Fruit fly (Drosophila melanogaster) whole organism, adult: ENCODE results near the gene ND-B14.5A.

Experiments used
- CG11617 ChIP-seq: fragments of 200-800 bp; sonication (Bioruptor generic); optimal IDR thresholded peaks from 2 replicates; lab custom pipeline; 2017; ENCODE audit warnings: mild to moderate bottlenecking, missing biosample characterization, missing genetic modification reagents, missing genetic modification characterization
- CG12768 ChIP-seq: fragments of 200-800 bp; sonication (Bioruptor generic); optimal IDR thresholded peaks from 2 replicates; lab custom pipeline; 2017; ENCODE audit warnings: missing biosample characterization, missing genetic modification characterization, mild to moderate bottlenecking, moderate library complexity, missing genetic modification reagents
- CG14711 ChIP-seq: fragments of 200-800 bp; sonication (Bioruptor generic); optimal IDR thresholded peaks from 2 replicates; lab custom pipeline; 2018; ENCODE audit warnings: missing biosample characterization, mild to moderate bottlenecking, missing genetic modification characterization, moderate library complexity
- CG1620 ChIP-seq: fragments of 200-800 bp; sonication (Bioruptor generic); optimal IDR thresholded peaks from 2 replicates; lab custom pipeline; 2016; ENCODE audit warnings: missing biosample characterization, missing genetic modification characterization
- CG33017 ChIP-seq: fragments of 200-800 bp; sonication (Bioruptor generic); optimal IDR thresholded peaks from 2 replicates; lab custom pipeline; 2018; ENCODE audit warnings: missing biosample characterization, mild to moderate bottlenecking, missing genetic modification characterization, moderate library complexity
- CG5204 ChIP-seq: fragments of 200-800 bp; sonication (Bioruptor generic); optimal IDR thresholded peaks from 2 replicates; lab custom pipeline; 2016; ENCODE audit warnings: missing biosample characterization, missing genetic modification characterization
- CG7045 ChIP-seq: fragments of 200-800 bp; sonication (Bioruptor generic); optimal IDR thresholded peaks from 2 replicates; lab custom pipeline; 2017; ENCODE audit warnings: missing biosample characterization, mild to moderate bottlenecking, missing genetic modification characterization
- CG7101 ChIP-seq: fragments of 200-800 bp; sonication (Bioruptor generic); optimal IDR thresholded peaks from 2 replicates; lab custom pipeline; 2018; ENCODE audit warnings: missing biosample characterization, mild to moderate bottlenecking, missing genetic modification characterization, moderate library complexity
- Clk ChIP-seq: fragments of 200-800 bp; sonication (Bioruptor generic); optimal IDR thresholded peaks from 2 replicates; lab custom pipeline; 2017; ENCODE audit warnings: missing biosample characterization, missing genetic modification characterization
- Crg-1 ChIP-seq: fragments of 200-800 bp; sonication (Bioruptor generic); optimal IDR thresholded peaks from 2 replicates; lab custom pipeline; 2016; ENCODE audit warnings: missing biosample characterization, missing genetic modification characterization
- Hr96 ChIP-seq: fragments of 200-800 bp; sonication (Bioruptor generic); optimal IDR thresholded peaks from 2 replicates; lab custom pipeline; 2016; ENCODE audit warnings: missing biosample characterization, missing genetic modification characterization
- Mnt ChIP-seq: fragments of 200-800 bp; sonication (Bioruptor generic); optimal IDR thresholded peaks from 2 replicates; lab custom pipeline; 2016; ENCODE audit warnings: missing biosample characterization, mild to moderate bottlenecking, missing genetic modification characterization
- bab1 ChIP-seq: fragments of 200-800 bp; sonication (Bioruptor generic); optimal IDR thresholded peaks from 3 replicates; lab custom pipeline; 2019; ENCODE audit warnings: missing biosample characterization, mild to moderate bottlenecking, missing genetic modification characterization, moderate library complexity
- cic ChIP-seq: fragments of 200-800 bp; sonication (Bioruptor generic); optimal IDR thresholded peaks from 2 replicates; lab custom pipeline; 2017; ENCODE audit warnings: missing biosample characterization, mild to moderate bottlenecking, missing genetic modification characterization, moderate library complexity
- cnc ChIP-seq, 2 experiments: fragments of >200 bp; optimal IDR thresholded peaks; 2 replicates each; lab custom pipeline; 2017
- kay ChIP-seq: fragments of 200-800 bp; sonication (Bioruptor generic); peaks from one replicate; lab custom pipeline; 2016; ENCODE audit warnings: missing biosample characterization, missing genetic modification characterization, borderline replicate concordance
- ovo ChIP-seq: fragments of 200-800 bp; sonication (Bioruptor generic); optimal IDR thresholded peaks from 2 replicates; lab custom pipeline; 2016; ENCODE audit warnings: missing biosample characterization, missing genetic modification characterization
- pad ChIP-seq: fragments of 200-800 bp; sonication (Bioruptor generic); optimal IDR thresholded peaks from 3 replicates; lab custom pipeline; 2017; ENCODE audit warnings: missing biosample characterization, missing genetic modification characterization, mild to moderate bottlenecking, moderate library complexity, missing genetic modification reagents
- tj ChIP-seq: fragments of 200-800 bp; sonication (Bioruptor generic); optimal IDR thresholded peaks from 3 replicates; lab custom pipeline; 2017; ENCODE audit warnings: missing biosample characterization, mild to moderate bottlenecking, missing genetic modification characterization, moderate library complexity
- toe ChIP-seq: fragments of 200-800 bp; sonication (Bioruptor generic); optimal IDR thresholded peaks from 2 replicates; lab custom pipeline; 2016; ENCODE audit warnings: missing biosample characterization, missing genetic modification characterization

ND-B14.5A gene

DNA sequence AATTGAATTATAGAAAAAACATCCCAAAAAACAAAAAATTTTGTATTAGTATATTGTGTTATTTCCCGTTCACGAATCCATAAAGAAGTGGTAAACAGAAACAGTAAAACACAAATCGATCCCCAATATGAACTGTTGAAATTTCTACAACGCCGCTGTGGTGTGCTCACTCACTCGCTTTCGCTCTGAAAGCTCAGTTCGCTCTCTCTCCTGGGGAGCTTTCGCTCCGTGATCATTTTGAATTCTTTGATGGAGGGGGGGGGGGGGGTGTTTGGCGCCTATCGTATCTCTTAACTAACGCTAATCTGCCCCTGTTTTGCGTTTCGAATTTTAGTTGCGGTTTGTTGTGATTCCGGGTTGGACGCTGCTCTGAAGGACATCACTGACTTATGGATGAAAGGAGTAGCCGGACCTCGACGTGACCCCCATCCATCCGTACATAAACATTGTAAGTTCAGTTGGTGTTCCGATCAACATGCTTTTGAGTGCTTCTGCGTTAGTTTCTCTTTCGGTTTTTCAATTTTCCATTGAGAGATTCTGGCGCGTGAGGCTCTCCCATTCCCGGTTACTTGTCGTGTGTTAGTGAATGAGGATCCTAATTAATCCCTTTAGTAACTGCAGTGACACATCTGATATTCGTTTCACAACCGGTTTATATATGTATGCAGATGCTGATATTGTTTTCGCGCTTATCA, 31.0 kb upstream of the ND-B14.5A start, which contains the start of gene D2hgdh:
Gene D2hgdh, plus strand, starts transcription at position 331 of the 695 bp plus-strand sequence.
- no peak for TF ChIP-seq Hr96 (GFP tag; lab: Kevin White, UChicago)
- TF ChIP-seq CG1620 (GFP tag; lab: Kevin White, UChicago): no peak
- no peak for TF ChIP-seq tj
- no peak for TF ChIP-seq Crg-1 (GFP tag; lab: Kevin White, UChicago)
- TF ChIP-seq toe (GFP tag; lab: Kevin White, UChicago): no peak
- TF ChIP-seq CG11617 (GFP tag; lab: Kevin White, UChicago): no peak
- TF ChIP-seq Mnt (GFP tag; lab: Kevin White, UChicago): no peak
- peak; percentile 88 for TF ChIP-seq cic (GFP tag; lab: Kevin White, UChicago)
- TF ChIP-seq bab1: no peak
- peak; percentile 37 for TF ChIP-seq ovo (GFP tag; lab: Kevin White, UChicago)
- TF ChIP-seq CG12768: no peak
- TF ChIP-seq pad (GFP tag; lab: Kevin White, UChicago): peak; percentile 62
- no peak for TF ChIP-seq CG7045 (GFP tag; lab: Kevin White, UChicago)
- TF ChIP-seq Clk (GFP tag; lab: Kevin White, UChicago): no peak
- peak; percentile 65 for TF ChIP-seq CG7101 (tag; lab: Kevin White, UChicago)
- TF ChIP-seq CG5204 (GFP tag; lab: Kevin White, UChicago): no peak
- no peak for TF ChIP-seq kay (GFP tag; lab: Kevin White, UChicago)
- TF ChIP-seq CG14711 (tag; lab: Kevin White, UChicago): peak; percentile 21
- TF ChIP-seq cnc (optimal IDR thresholded peaks at IDR 0.05; lab: Kevin White, UChicago): no peak
- peak; percentile 18 for TF ChIP-seq CG33017 (tag; lab: Kevin White, UChicago)

DNA sequence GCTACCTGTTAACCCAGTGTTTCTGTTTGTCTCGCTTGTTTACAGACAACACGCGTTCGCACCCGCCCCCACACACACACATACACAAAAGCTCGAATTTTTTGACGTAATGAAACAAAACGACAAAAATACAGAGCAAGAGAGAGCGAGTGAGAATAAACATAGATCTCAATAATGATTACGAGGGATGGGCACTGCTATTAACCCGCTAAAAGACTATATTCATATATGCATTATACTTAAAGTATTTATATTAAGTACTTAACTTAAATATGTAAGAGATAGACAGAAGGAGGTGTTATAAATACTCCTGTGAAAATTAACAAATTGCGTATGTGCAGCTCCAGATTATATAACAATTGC, 30.5 kb upstream of the ND-B14.5A start:
- peak; percentile 90 for TF ChIP-seq Mnt (GFP tag; lab: Kevin White, UChicago)
- peak; percentile 22 for TF ChIP-seq tj
- no peak for TF ChIP-seq cnc (optimal IDR thresholded peaks at IDR 0.05; lab: Kevin White, UChicago)
- TF ChIP-seq bab1: no peak
- TF ChIP-seq kay (GFP tag; lab: Kevin White, UChicago): peak; percentile 41
- peak; percentile 63 for TF ChIP-seq CG1620 (GFP tag; lab: Kevin White, UChicago)
- TF ChIP-seq cic (GFP tag; lab: Kevin White, UChicago): peak; percentile 25
- TF ChIP-seq Crg-1 (GFP tag; lab: Kevin White, UChicago): peak; percentile 49
- peak; percentile 10 for TF ChIP-seq toe (GFP tag; lab: Kevin White, UChicago)
- peak; percentile 62 for TF ChIP-seq CG14711 (tag; lab: Kevin White, UChicago)
- TF ChIP-seq CG11617 (GFP tag; lab: Kevin White, UChicago): peak; percentile 63
- TF ChIP-seq Clk (GFP tag; lab: Kevin White, UChicago): no peak
- peak; percentile 15 for TF ChIP-seq CG7045 (GFP tag; lab: Kevin White, UChicago)
- TF ChIP-seq CG7101 (tag; lab: Kevin White, UChicago): peak; percentile 80
- TF ChIP-seq CG33017 (tag; lab: Kevin White, UChicago): peak; percentile 31
- peak; percentile 14 for TF ChIP-seq Hr96 (GFP tag; lab: Kevin White, UChicago)
- no peak for TF ChIP-seq pad (GFP tag; lab: Kevin White, UChicago)
- TF ChIP-seq CG5204 (GFP tag; lab: Kevin White, UChicago): peak; percentile 11
- TF ChIP-seq ovo (GFP tag; lab: Kevin White, UChicago): no peak
- peak; percentile 35 for TF ChIP-seq CG12768

DNA sequence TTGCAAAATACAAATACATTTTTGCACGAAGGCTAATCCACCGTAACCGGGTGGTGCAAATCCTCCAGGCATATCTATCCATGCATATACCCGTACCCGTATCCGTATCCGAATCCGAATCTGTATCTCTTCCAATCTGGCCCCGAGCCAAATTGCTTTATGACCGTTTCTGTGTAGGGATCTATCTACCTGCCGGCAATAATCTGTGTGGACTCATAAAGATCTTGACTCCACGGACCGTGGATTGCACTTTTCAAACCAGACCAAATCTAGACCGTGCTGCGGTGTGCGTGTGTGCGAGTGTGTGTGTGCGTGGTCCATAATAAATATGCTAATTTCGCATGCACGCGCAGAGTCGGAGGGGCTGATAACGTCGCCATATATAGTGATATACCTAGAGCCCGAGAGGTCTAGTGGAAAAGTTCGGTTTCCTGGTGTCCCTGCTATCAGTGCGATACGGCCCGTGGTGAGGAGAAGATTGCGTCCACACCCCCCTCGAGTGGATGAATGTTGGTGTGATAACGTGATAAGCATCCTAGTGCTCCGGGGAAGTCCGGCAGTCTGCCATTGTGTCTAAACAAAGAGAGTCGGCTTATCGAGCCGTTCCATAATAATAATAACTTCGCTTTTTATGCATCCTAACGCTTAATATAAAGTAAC, 29.9 kb upstream of the ND-B14.5A start:
- TF ChIP-seq ovo (GFP tag; lab: Kevin White, UChicago): no peak
- TF ChIP-seq CG14711 (tag; lab: Kevin White, UChicago): no peak
- TF ChIP-seq Mnt (GFP tag; lab: Kevin White, UChicago): peak; percentile 73
- no peak for TF ChIP-seq CG33017 (tag; lab: Kevin White, UChicago)
- TF ChIP-seq bab1: no peak
- TF ChIP-seq Hr96 (GFP tag; lab: Kevin White, UChicago): no peak
- TF ChIP-seq CG7101 (tag; lab: Kevin White, UChicago): no peak
- no peak for TF ChIP-seq cic (GFP tag; lab: Kevin White, UChicago)

DNA sequence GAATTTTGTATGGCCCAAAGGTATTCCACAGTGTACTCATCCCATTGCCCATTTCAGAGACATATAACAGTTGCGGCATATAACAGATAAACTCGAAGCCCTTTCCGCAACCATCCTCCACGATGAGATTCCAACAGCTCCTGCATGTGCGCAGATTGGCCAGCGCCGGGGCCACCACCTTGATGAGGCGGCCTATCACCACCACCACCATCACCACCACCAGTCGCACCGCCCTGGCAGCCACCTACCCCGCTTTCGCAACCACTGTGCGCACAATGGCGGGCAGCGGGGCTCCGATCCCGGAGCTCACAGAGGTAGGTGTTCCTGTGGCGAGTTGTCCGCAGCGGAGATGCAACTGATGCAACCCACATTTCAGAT, 29.4 kb upstream of the ND-B14.5A start:
- TF ChIP-seq CG7101 (tag; lab: Kevin White, UChicago): no peak
- TF ChIP-seq toe (GFP tag; lab: Kevin White, UChicago): no peak

DNA sequence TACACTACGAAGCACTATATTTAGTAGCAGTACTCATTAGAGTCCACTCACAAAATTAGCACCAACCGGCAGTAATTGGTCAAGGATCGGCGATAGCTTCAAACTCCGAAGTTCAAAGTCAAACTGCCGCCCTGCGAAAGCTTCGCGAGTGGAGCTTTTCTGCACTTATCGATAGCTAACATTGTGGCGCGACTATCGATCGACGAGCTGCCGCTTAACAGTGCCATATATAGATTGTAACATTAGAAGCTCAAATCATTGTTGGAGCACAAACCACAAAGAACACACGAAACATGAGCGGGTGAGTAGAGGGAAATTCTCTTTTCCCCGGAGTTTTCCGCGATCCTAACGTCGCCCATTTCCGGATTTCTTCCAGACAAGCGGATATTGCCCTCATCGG, 27.2 kb upstream of the ND-B14.5A start, which contains the start of gene Pgd:
Gene Pgd, plus strand, starts transcription at position 23 of the 400 bp plus-strand sequence.
- TF ChIP-seq cic (GFP tag; lab: Kevin White, UChicago) (peak; percentile 16), kay (GFP tag; lab: Kevin White, UChicago) (peak; percentile 21), CG11617 (GFP tag; lab: Kevin White, UChicago) (no peak), CG5204 (GFP tag; lab: Kevin White, UChicago) (no peak), CG14711 (tag; lab: Kevin White, UChicago) (peak; percentile 49), CG7045 (GFP tag; lab: Kevin White, UChicago) (no peak), CG1620 (GFP tag; lab: Kevin White, UChicago) (no peak), CG12768 (peak; percentile 75), pad (GFP tag; lab: Kevin White, UChicago) (no peak), bab1 (peak; percentile 79), Crg-1 (GFP tag; lab: Kevin White, UChicago) (peak; percentile 4), cnc (optimal IDR thresholded peaks at IDR 0.05; lab: Kevin White, UChicago) (no peak), Hr96 (GFP tag; lab: Kevin White, UChicago) (peak; percentile 19), Mnt (GFP tag; lab: Kevin White, UChicago) (no peak), Clk (GFP tag; lab: Kevin White, UChicago) (no peak), toe (GFP tag; lab: Kevin White, UChicago) (no peak), CG7101 (tag; lab: Kevin White, UChicago) (no peak), tj (no peak), ovo (GFP tag; lab: Kevin White, UChicago) (peak; percentile 24), CG33017 (tag; lab: Kevin White, UChicago) (no peak)
